Fruit fly (Drosophila melanogaster): ENCODE measurements around the gene CG32687.

DNA sequence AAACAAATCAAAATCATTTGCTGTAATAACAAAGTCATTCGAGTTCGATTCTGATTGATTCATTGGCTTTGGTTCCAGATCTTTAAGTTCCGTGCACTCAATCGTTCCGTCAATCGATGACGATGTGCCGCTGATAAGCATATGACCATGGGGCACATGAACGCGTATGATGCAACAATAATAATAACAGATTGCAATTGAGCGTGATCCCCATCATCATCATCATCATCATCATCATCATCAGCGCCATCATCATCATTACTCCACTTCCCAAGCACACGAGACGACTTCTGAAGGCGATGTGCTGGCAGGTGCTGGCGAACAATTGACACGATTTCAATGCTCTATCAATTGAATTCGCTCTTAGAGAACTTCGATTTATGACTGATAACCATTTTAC is 9.3 kb upstream of the CG32687 start:
- no peak for TF ChIP-seq CG8478 (optimal IDR thresholded peaks at IDR 0.05)
- no peak for TF ChIP-seq CTCF (optimal IDR thresholded peaks at IDR 0.05)

All from S2 (cell line).